Worm (Caenorhabditis elegans) whole organism, early embryonic: ENCODE data around the gene gcy-36.
A peak's percentile ranks its signal among the peaks of the same experiment; 100 is the strongest.

Experiments used
- B0310.2 ChIP-seq: sonication (generic microtip); optimal IDR thresholded peaks from 2 replicates; lab custom pipeline; 2016; ENCODE audit warnings: mild to moderate bottlenecking, missing genetic modification characterization, missing compliant biosample characterization
- F13C5.2 ChIP-seq: sonication (generic microtip); optimal IDR thresholded peaks from 2 replicates; lab custom pipeline; 2017; ENCODE audit warnings: mild to moderate bottlenecking, missing genetic modification characterization, inconsistent platforms, missing compliant biosample characterization
- aly-1 ChIP-seq: sonication (generic microtip); optimal IDR thresholded peaks from 2 replicates; lab custom pipeline; 2016; ENCODE audit warnings: missing genetic modification characterization, missing compliant biosample characterization
- ama-1 ChIP-seq: fragments of 150-350 bp; optimal IDR thresholded peaks from 2 replicates; lab custom pipeline; 2014
- ceh-13 ChIP-seq: fragments of 200-800 bp; sonication (Bioruptor generic); optimal IDR thresholded peaks from 2 replicates; lab custom pipeline; 2018; ENCODE audit warnings: mild to moderate bottlenecking, missing genetic modification characterization, missing compliant biosample characterization
- ceh-36 ChIP-seq: sonication (generic microtip); optimal IDR thresholded peaks from 2 replicates; lab custom pipeline; 2016; ENCODE audit warnings: missing genetic modification characterization, inconsistent platforms, missing compliant biosample characterization
- ets-7 ChIP-seq: sonication (generic microtip); optimal IDR thresholded peaks from 2 replicates; lab custom pipeline; 2016; ENCODE audit warnings: missing genotype, missing genetic modification characterization, missing compliant biosample characterization
- flt-1 ChIP-seq: fragments of 200-800 bp; sonication (Bioruptor generic); IDR thresholded peaks from 2 replicates; pipeline ENCODE4 v1.3.6; 2022; ENCODE audit warnings: missing genetic modification characterization, missing compliant biosample characterization
- hmbx-1 ChIP-seq: sonication (generic microtip); optimal IDR thresholded peaks from 2 replicates; lab custom pipeline; 2016; ENCODE audit warnings: mild to moderate bottlenecking, missing genetic modification characterization, missing compliant biosample characterization
- hmg-4 ChIP-seq: fragments of 200-800 bp; sonication (Bioruptor generic); optimal IDR thresholded peaks from 2 replicates; lab custom pipeline; 2018; ENCODE audit warnings: mild to moderate bottlenecking, missing genetic modification characterization, missing compliant biosample characterization
- hnd-1 ChIP-seq: sonication (generic microtip); optimal IDR thresholded peaks from 2 replicates; lab custom pipeline; 2016; ENCODE audit warnings: missing genetic modification characterization, missing compliant biosample characterization
- pes-1 ChIP-seq: fragments of 200-800 bp; sonication (Bioruptor generic); IDR thresholded peaks from 2 replicates; pipeline ENCODE4 v1.3.6; 2022; ENCODE audit warnings: missing genetic modification reagents, missing genetic modification characterization, missing compliant biosample characterization
- scrt-1 ChIP-seq: fragments of 200-800 bp; sonication (Bioruptor generic); IDR thresholded peaks from 2 replicates; pipeline ENCODE4 v1.3.6; 2022; ENCODE audit warnings: missing genetic modification characterization, missing compliant biosample characterization
- sea-1 ChIP-seq: fragments of 200-800 bp; sonication (Bioruptor generic); conservative IDR thresholded peaks from 2 replicates; pipeline ENCODE4 v1.3.6; 2022; ENCODE audit warnings: missing genetic modification characterization, missing compliant biosample characterization
- tbx-11 ChIP-seq: fragments of 200-800 bp; sonication (Bioruptor generic); IDR thresholded peaks from 2 replicates; pipeline ENCODE4 v1.3.6; 2022; ENCODE audit warnings: missing genetic modification characterization, missing compliant biosample characterization
- tbx-37 ChIP-seq: fragments of 200-800 bp; sonication (Bioruptor generic); conservative IDR thresholded peaks from 2 replicates; pipeline ENCODE4 v1.3.6; 2022; ENCODE audit warnings: missing genetic modification reagents, missing genetic modification characterization, missing compliant biosample characterization
- tra-4 ChIP-seq: sonication (generic microtip); optimal IDR thresholded peaks from 2 replicates; lab custom pipeline; 2017; ENCODE audit warnings: missing genetic modification characterization, missing compliant biosample characterization

gcy-36 gene

DNA sequence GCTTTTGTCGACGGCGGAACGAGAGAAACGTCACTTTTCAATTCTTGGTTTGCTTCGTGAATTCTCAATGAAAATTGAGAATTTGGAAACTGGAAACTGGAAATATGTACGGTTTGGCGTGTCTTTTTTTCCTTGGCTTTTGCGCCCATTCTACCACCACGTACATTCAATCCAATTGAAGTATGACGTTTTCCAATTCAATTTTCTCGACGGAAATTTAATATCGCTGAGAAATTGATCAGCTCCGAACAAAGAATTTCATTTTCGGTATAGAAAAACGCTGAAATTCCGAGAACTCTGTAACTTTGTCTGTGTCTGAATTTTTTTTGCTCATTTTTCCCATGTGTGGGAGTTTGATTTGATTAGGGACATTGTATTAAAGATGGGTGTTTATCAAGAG is 54.4 kb downstream of the gcy-36 start:
- TF ChIP-seq ceh-13 (GFP tag; lab: Kevin White, UChicago): no peak
- TF ChIP-seq tbx-37: no peak
- TF ChIP-seq hmg-4: no peak
- no peak for TF ChIP-seq sea-1 (GFP tag; lab: Robert Waterston, UW)
- TF ChIP-seq tra-4 (tag; lab: Kevin White, UChicago): no peak
- TF ChIP-seq ets-7 (tag; lab: Kevin White, UChicago): no peak
- no peak for TF ChIP-seq hmbx-1 (tag; lab: Kevin White, UChicago)
- TF ChIP-seq pes-1 (GFP tag; lab: Robert Waterston, UW): no peak
- no peak for TF ChIP-seq aly-1 (tag; lab: Kevin White, UChicago)
- TF ChIP-seq B0310.2 (tag; lab: Kevin White, UChicago): no peak
- TF ChIP-seq tbx-11: no peak
- TF ChIP-seq ceh-36: no peak
- no peak for TF ChIP-seq flt-1 (GFP tag; lab: Robert Waterston, UW)
- no peak for TF ChIP-seq scrt-1 (GFP tag; lab: Robert Waterston, UW)
- no peak for TF ChIP-seq F13C5.2 (tag; lab: Kevin White, UChicago)
- TF ChIP-seq ama-1 (lab: Kevin White, UChicago): no peak
- TF ChIP-seq hnd-1 (tag; lab: Kevin White, UChicago): no peak

DNA sequence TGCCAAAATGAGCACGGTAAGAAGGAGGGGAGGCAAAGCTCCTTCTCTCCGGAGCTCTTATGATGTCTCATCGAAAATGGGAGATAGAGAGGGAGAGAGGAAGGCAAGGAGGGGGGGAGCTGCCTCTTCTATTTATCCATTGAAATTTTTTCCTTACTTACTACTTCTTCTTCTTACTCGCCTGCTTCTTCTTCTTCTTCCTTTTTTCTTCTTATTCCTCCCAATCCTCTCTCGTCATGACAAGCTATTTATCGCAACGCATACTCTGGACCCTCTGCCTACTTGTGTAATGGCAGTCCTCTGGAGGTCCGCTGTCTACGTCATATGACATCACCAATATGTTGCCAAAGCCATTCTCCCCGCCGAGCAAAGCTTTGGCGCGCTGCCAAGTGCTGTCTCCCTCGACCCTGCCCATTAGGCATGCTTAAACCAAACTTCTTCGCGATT is 56.4 kb downstream of the gcy-36 start:
- TF ChIP-seq F13C5.2 (tag; lab: Kevin White, UChicago) (peak; percentile 11), tbx-37 (no peak), hmg-4 (peak; percentile 64)
